Worm (Caenorhabditis elegans) whole organism, L4 larva: ENCODE results near the gene T02G5.3.

ENCODE experiments used
- dmd-6 ChIP-seq: fragments of 200-800 bp; sonication (Bioruptor generic); IDR thresholded peaks from 2 replicates; pipeline ENCODE4 v1.3.6; 2022; ENCODE audit warnings: missing genetic modification reagents, missing genetic modification characterization, missing compliant biosample characterization
- dve-1 ChIP-seq: sonication (generic microtip); optimal IDR thresholded peaks from 2 replicates; lab custom pipeline; 2017; ENCODE audit warnings: antibody characterized with exemption, mild to moderate bottlenecking, missing genetic modification characterization, missing compliant biosample characterization; ENCODE audit not compliant: insufficient read depth
- fos-1 ChIP-seq: fragments of 150-350 bp; optimal IDR thresholded peaks from 2 replicates; lab custom pipeline; 2014; ENCODE audit warnings: missing biosample characterization, missing genetic modification characterization
- nhr-111 ChIP-seq: fragments of 200-800 bp; sonication (Bioruptor generic); optimal IDR thresholded peaks from 2 replicates; lab custom pipeline; 2018; ENCODE audit warnings: mild to moderate bottlenecking, missing genetic modification characterization, missing compliant biosample characterization
- nhr-28 ChIP-seq: fragments of 150-350 bp; optimal IDR thresholded peaks from 2 replicates; lab custom pipeline; 2014; ENCODE audit warnings: missing biosample characterization, missing genetic modification characterization
- nhr-6 ChIP-seq: fragments of 150-350 bp; optimal IDR thresholded peaks from 2 replicates; lab custom pipeline; 2014; ENCODE audit warnings: missing biosample characterization, missing genetic modification characterization
- nhr-76 ChIP-seq: fragments of 150-350 bp; optimal IDR thresholded peaks from 2 replicates; lab custom pipeline; 2014; ENCODE audit warnings: missing biosample characterization, missing genetic modification characterization
- pqm-1 ChIP-seq: sonication (generic microtip); optimal IDR thresholded peaks from 2 replicates; lab custom pipeline; 2017; ENCODE audit warnings: missing biosample characterization, missing genetic modification characterization
- unc-62 ChIP-seq, 3 experiments: fragments of 150-350 bp in 1 of 3; sonication (generic microtip); optimal IDR thresholded peaks in 2 of 3; peaks in 1 of 3; 1 replicate in 1 of 3; 2 replicates in 2 of 3; lab custom pipeline; 2014 to 2017; ENCODE audit warnings: missing biosample characterization in 3 of 3, missing genetic modification characterization in 3 of 3, missing genetic modification reagents in 3 of 3, missing genotype in 1 of 3
- zag-1 ChIP-seq: fragments of 150-350 bp; optimal IDR thresholded peaks from 2 replicates; lab custom pipeline; 2014; ENCODE audit warnings: missing biosample characterization, missing genetic modification characterization

- no peak for TF ChIP-seq zag-1
- no peak for TF ChIP-seq dve-1 (tag; lab: Kevin White, UChicago)
- no peak for TF ChIP-seq nhr-6
- TF ChIP-seq nhr-76 (tag; lab: Kevin White, UChicago), result no peak
- TF ChIP-seq pqm-1 (tag; lab: Kevin White, UChicago), result no peak
- no peak for TF ChIP-seq nhr-111 (GFP tag; lab: Kevin White, UChicago)
- TF ChIP-seq dmd-6 (GFP tag; lab: Robert Waterston, UW), result no peak
- no peak for TF ChIP-seq fos-1 (tag; lab: Kevin White, UChicago)
- no peak for TF ChIP-seq nhr-28 (tag; lab: Kevin White, UChicago)
- TF ChIP-seq unc-62 (GFP tag; optimal IDR thresholded peaks at IDR 0.05 in 1 of 2; lab: Kevin White, UChicago), result no peak
- TF ChIP-seq unc-62 (tag; optimal IDR thresholded peaks at IDR 0.05; lab: Kevin White, UChicago), result no peak
Measured at ce11 chrII:7060791-7061190, 32.4 kb upstream of the T02G5.3 start.
